Worm (Caenorhabditis elegans): ENCODE measurements around the gene T26H5.4.

Gene T26H5.4

ce11 chrV:15479107-15479506, 30.6 kb upstream of the T26H5.4 start:
- TF ChIP-seq nhr-76 (tag; optimal IDR thresholded peaks at IDR 0.05) (no peak), pqm-1 (tag; optimal IDR thresholded peaks at IDR 0.05) (peak; percentile 68), egl-5 (tag; optimal IDR thresholded peaks at IDR 0.05) (no peak), lin-39 (tag; optimal IDR thresholded peaks at IDR 0.05) (no peak), ceh-16 (tag; optimal IDR thresholded peaks at IDR 0.05) (no peak), nhr-43 (tag; optimal IDR thresholded peaks at IDR 0.05; ENCODE audit: poor library complexity, severe bottlenecking) (no peak), nhr-28 (tag; optimal IDR thresholded peaks at IDR 0.05) (no peak), fos-1 (tag; optimal IDR thresholded peaks at IDR 0.05) (no peak), ceh-9 (tag; optimal IDR thresholded peaks at IDR 0.05) (no peak), snpc-4 (tag; optimal IDR thresholded peaks at IDR 0.05) (no peak), elt-3 (tag; optimal IDR thresholded peaks at IDR 0.05) (no peak), unc-62 (GFP tag; optimal IDR thresholded peaks at IDR 0.05) (no peak), nhr-11 (tag; optimal IDR thresholded peaks at IDR 0.05) (no peak), nhr-23 (tag; optimal IDR thresholded peaks at IDR 0.05) (no peak), R02D3.7 (tag; optimal IDR thresholded peaks at IDR 0.05) (no peak), elt-2 (tag; optimal IDR thresholded peaks at IDR 0.05) (peak; percentile 45)

ce11 chrV:15478597-15478996, 30.1 kb upstream of the T26H5.4 start, which contains the start of gene C06B8.2:
TSS of gene C06B8.2 (minus strand) at chrV:15478749.
- peak; percentile 52 for TF ChIP-seq pha-4 (tag; optimal IDR thresholded peaks at IDR 0.05)
- no peak for TF ChIP-seq lin-39 (tag; optimal IDR thresholded peaks at IDR 0.05)
- TF ChIP-seq elt-2 (tag; optimal IDR thresholded peaks at IDR 0.05): peak; percentile 40
- peak; percentile 54 for TF ChIP-seq pqm-1 (tag; optimal IDR thresholded peaks at IDR 0.05)

- TF ChIP-seq lsy-12 (tag; optimal IDR thresholded peaks at IDR 0.05): no peak
- no peak for TF ChIP-seq ceh-9 (tag; optimal IDR thresholded peaks at IDR 0.05)
- no peak for TF ChIP-seq zag-1 (tag; optimal IDR thresholded peaks at IDR 0.05)
- no peak for TF ChIP-seq sea-2 (GFP tag; optimal IDR thresholded peaks at IDR 0.05)
- no peak for TF ChIP-seq lin-15B (tag; optimal IDR thresholded peaks at IDR 0.05)
- no peak for TF ChIP-seq egl-27 (tag; optimal IDR thresholded peaks at IDR 0.05)
- TF ChIP-seq egl-5 (tag; optimal IDR thresholded peaks at IDR 0.05): no peak
- TF ChIP-seq ama-1 (optimal IDR thresholded peaks at IDR 0.05): no peak
- no peak for TF ChIP-seq ztf-4 (tag; optimal IDR thresholded peaks at IDR 0.05)
Measured at ce11 chrV:15471029-15471428, 22.5 kb upstream of the T26H5.4 start, which contains the start of gene dpf-1. TSS of gene dpf-1 (plus strand) at chrV:15471329.

ce11 chrV:15466719-15467118, 18.2 kb upstream of the T26H5.4 start:
- no peak for TF ChIP-seq elt-3 (tag; optimal IDR thresholded peaks at IDR 0.05)
- TF ChIP-seq snpc-4 (tag; optimal IDR thresholded peaks at IDR 0.05): no peak
- TF ChIP-seq ztf-4 (tag; optimal IDR thresholded peaks at IDR 0.05): no peak
- no peak for TF ChIP-seq nhr-67 (tag; optimal IDR thresholded peaks at IDR 0.05)
- TF ChIP-seq daf-12 (tag; optimal IDR thresholded peaks at IDR 0.05): no peak

- no peak for TF ChIP-seq nhr-76 (tag; optimal IDR thresholded peaks at IDR 0.05)
Measured at ce11 chrV:15466017-15466416, 17.5 kb upstream of the T26H5.4 start.

DNA sequence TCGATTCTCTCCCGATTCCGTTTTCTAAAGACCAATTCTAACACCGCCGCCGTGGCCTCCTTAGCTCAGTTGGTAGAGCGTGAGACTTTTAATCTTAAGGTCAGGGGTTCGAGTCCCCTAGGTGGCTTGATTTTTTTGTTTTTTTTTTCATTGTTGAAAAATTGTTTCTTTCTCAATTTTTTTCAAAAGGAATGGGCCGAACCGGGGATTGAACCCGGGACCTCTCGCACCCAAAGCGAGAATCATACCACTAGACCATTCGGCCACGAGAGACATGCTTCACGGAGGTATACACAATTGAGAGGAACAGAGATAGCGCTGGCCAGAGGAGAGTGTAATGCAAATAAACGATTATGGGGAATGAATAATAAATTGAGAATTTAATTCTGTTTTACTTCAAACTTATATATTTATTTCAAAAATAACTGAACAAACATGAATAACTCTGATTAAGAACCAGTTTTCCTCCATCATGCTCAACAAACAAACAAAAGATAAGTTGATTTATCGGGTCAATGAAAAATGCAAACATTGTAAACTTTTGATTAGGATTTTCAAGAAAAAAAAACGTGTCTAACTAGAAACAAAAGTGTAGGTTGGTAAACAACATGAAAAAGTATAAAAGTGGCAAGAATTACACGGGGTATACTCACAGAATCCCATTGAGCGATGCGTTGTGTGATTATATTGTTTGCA, 16.7 kb upstream of the T26H5.4 start, which contains the start of gene pqn-71:
Gene pqn-71 (plus strand): TSS at position 646 of the 696 bp plus-strand sequence.
- TF ChIP-seq sea-2 (GFP tag; optimal IDR thresholded peaks at IDR 0.05): no peak
- peak; percentile 63 for TF ChIP-seq lin-39 (tag; optimal IDR thresholded peaks at IDR 0.05)
- peak; percentile 82 for TF ChIP-seq egl-27 (tag; optimal IDR thresholded peaks at IDR 0.05)
- TF ChIP-seq fkh-10 (GFP tag; optimal IDR thresholded peaks at IDR 0.05): no peak
- TF ChIP-seq pha-4 (tag; optimal IDR thresholded peaks at IDR 0.05): no peak
- TF ChIP-seq ceh-28 (tag; optimal IDR thresholded peaks at IDR 0.05): no peak
- no peak for TF ChIP-seq eor-1 (tag; optimal IDR thresholded peaks at IDR 0.05)
- TF ChIP-seq nhr-12 (tag; optimal IDR thresholded peaks at IDR 0.05): no peak
- no peak for TF ChIP-seq ZK546.5 (tag; optimal IDR thresholded peaks at IDR 0.05)
- peak; percentile 70 for TF ChIP-seq nhr-77 (tag; optimal IDR thresholded peaks at IDR 0.05)
- TF ChIP-seq nhr-43 (tag; optimal IDR thresholded peaks at IDR 0.05; ENCODE audit: poor library complexity, severe bottlenecking): peak; percentile 76
- TF ChIP-seq lsy-12 (tag; optimal IDR thresholded peaks at IDR 0.05): peak; percentile 71
- peak; percentile 40 for TF ChIP-seq ceh-82 (tag; optimal IDR thresholded peaks at IDR 0.05)
- peak; percentile 56 for TF ChIP-seq hmg-11 (tag; optimal IDR thresholded peaks at IDR 0.05)
- peak; percentile 81 for TF ChIP-seq nhr-23 (tag; optimal IDR thresholded peaks at IDR 0.05)
- peak in 1 of 3 experiments; percentile 76 for TF ChIP-seq elt-3 (tag; optimal IDR thresholded peaks at IDR 0.05)
- peak; percentile 83 for TF ChIP-seq fos-1 (tag; optimal IDR thresholded peaks at IDR 0.05)
- TF ChIP-seq nhr-67 (tag; optimal IDR thresholded peaks at IDR 0.05): no peak
- peak; percentile 14 for TF ChIP-seq nhr-11 (tag; optimal IDR thresholded peaks at IDR 0.05)
- no peak for TF ChIP-seq ztf-11 (tag; optimal IDR thresholded peaks at IDR 0.05)
- TF ChIP-seq nhr-237 (tag; optimal IDR thresholded peaks at IDR 0.05): no peak
- peak; percentile 68 for TF ChIP-seq pqm-1 (tag; optimal IDR thresholded peaks at IDR 0.05)
- peak; percentile 76 for TF ChIP-seq nhr-76 (tag; optimal IDR thresholded peaks at IDR 0.05)
- peak; percentile 90 for TF ChIP-seq jun-1 (tag; optimal IDR thresholded peaks at IDR 0.05)
- peak; percentile 77 for TF ChIP-seq nhr-25 (tag; optimal IDR thresholded peaks at IDR 0.05)
- peak; percentile 67 for TF ChIP-seq lin-15B (tag; optimal IDR thresholded peaks at IDR 0.05)
- TF ChIP-seq ztf-4 (tag; optimal IDR thresholded peaks at IDR 0.05): no peak
- peak; percentile 54 for TF ChIP-seq R02D3.7 (tag; optimal IDR thresholded peaks at IDR 0.05)
- TF ChIP-seq snpc-4 (tag; optimal IDR thresholded peaks at IDR 0.05): peak; percentile 64
- TF ChIP-seq tbx-2 (tag; optimal IDR thresholded peaks at IDR 0.05): peak; percentile 85
- TF ChIP-seq elt-2 (tag; optimal IDR thresholded peaks at IDR 0.05): peak; percentile 85
